Fruit fly (Drosophila melanogaster) whole organism, embryonic: ENCODE measurements around the gene IntS14.

Source experiments
- ATbp ChIP-seq: fragments of 200-800 bp; sonication (Bioruptor generic); optimal IDR thresholded peaks from 2 replicates; lab custom pipeline; 2017; ENCODE audit warnings: missing biosample characterization, mild to moderate bottlenecking, missing genetic modification characterization, missing genetic modification reagents
- Asciz ChIP-seq: fragments of 200-800 bp; sonication (Bioruptor generic); optimal IDR thresholded peaks from 2 replicates; lab custom pipeline; 2017; ENCODE audit warnings: missing biosample characterization, mild to moderate bottlenecking, missing genetic modification characterization, missing genetic modification reagents
- CG10543 ChIP-seq: fragments of 200-800 bp; sonication (Bioruptor generic); optimal IDR thresholded peaks from 3 replicates; lab custom pipeline; 2017; ENCODE audit warnings: missing biosample characterization, mild to moderate bottlenecking, missing genetic modification characterization, moderate library complexity
- CG13894 ChIP-seq: fragments of 200-800 bp; sonication (Bioruptor generic); optimal IDR thresholded peaks from 3 replicates; lab custom pipeline; 2018; ENCODE audit warnings: missing biosample characterization, mild to moderate bottlenecking, missing genetic modification characterization, moderate library complexity
- CG14710 ChIP-seq: fragments of 200-800 bp; sonication (Bioruptor generic); optimal IDR thresholded peaks from 3 replicates; lab custom pipeline; 2019; ENCODE audit warnings: missing biosample characterization, mild to moderate bottlenecking, missing genetic modification characterization, moderate library complexity
- CG15696 ChIP-seq: fragments of 200-800 bp; sonication (Bioruptor generic); optimal IDR thresholded peaks from 2 replicates; lab custom pipeline; 2019; ENCODE audit warnings: missing biosample characterization, mild to moderate bottlenecking, missing genetic modification characterization, moderate library complexity
- CG1602 ChIP-seq: fragments of 200-800 bp; sonication (Bioruptor generic); optimal IDR thresholded peaks from 3 replicates; lab custom pipeline; 2016; ENCODE audit warnings: missing biosample characterization, missing genetic modification characterization
- CG17359 ChIP-seq: fragments of 200-800 bp; sonication (Bioruptor generic); optimal IDR thresholded peaks from 3 replicates; lab custom pipeline; 2018; ENCODE audit warnings: missing biosample characterization, mild to moderate bottlenecking, missing genetic modification characterization, moderate library complexity
- CG17829 ChIP-seq: fragments of 200-800 bp; optimal IDR thresholded peaks from 2 replicates; lab custom pipeline; 2019; ENCODE audit warnings: missing biosample characterization, mild to moderate bottlenecking, missing genetic modification characterization, moderate library complexity
- CG18262 ChIP-seq: fragments of 200-800 bp; optimal IDR thresholded peaks from 3 replicates; lab custom pipeline; 2019; ENCODE audit warnings: missing biosample characterization, mild to moderate bottlenecking, missing genetic modification characterization, moderate library complexity
- CG18619 ChIP-seq: fragments of 200-800 bp; sonication (Bioruptor generic); optimal IDR thresholded peaks from 3 replicates; lab custom pipeline; 2017; ENCODE audit warnings: missing biosample characterization, mild to moderate bottlenecking, missing genetic modification characterization
- CG2712 ChIP-seq: fragments of 200-800 bp; optimal IDR thresholded peaks from 3 replicates; lab custom pipeline; 2019; ENCODE audit warnings: missing biosample characterization, mild to moderate bottlenecking, missing genetic modification characterization, moderate library complexity
- CG32772 ChIP-seq: fragments of 200-800 bp; sonication (Bioruptor generic); IDR thresholded peaks from 2 replicates; pipeline ENCODE4 v1.3.6; 2022; ENCODE audit warnings: missing biosample characterization, missing genetic modification characterization
- CG34224 ChIP-seq: fragments of 200-800 bp; sonication (Bioruptor generic); IDR thresholded peaks from 3 replicates; pipeline ENCODE4 v1.3.6; 2022; ENCODE audit warnings: missing biosample characterization, missing genetic modification characterization; ENCODE audit not compliant: partially characterized antibody
- CG34376 ChIP-seq: fragments of 200-800 bp; sonication (Bioruptor generic); optimal IDR thresholded peaks from 2 replicates; lab custom pipeline; 2018; ENCODE audit warnings: missing biosample characterization, mild to moderate bottlenecking, missing genetic modification characterization
- CG4424 ChIP-seq: fragments of 200-800 bp; sonication (Bioruptor generic); optimal IDR thresholded peaks from 3 replicates; lab custom pipeline; 2016; ENCODE audit warnings: missing biosample characterization, missing genetic modification characterization
- CG7745 ChIP-seq: fragments of 200-800 bp; sonication (Bioruptor generic); optimal IDR thresholded peaks from 2 replicates; lab custom pipeline; 2018; ENCODE audit warnings: missing biosample characterization, mild to moderate bottlenecking, missing genetic modification characterization, moderate library complexity
- CG7839 ChIP-seq: fragments of 200-800 bp; sonication (Bioruptor generic); optimal IDR thresholded peaks from 3 replicates; lab custom pipeline; 2018; ENCODE audit warnings: missing biosample characterization, mild to moderate bottlenecking, missing genetic modification characterization, moderate library complexity
- CG9727 ChIP-seq: fragments of 200-800 bp; sonication (Bioruptor generic); optimal IDR thresholded peaks from 3 replicates; lab custom pipeline; 2017; ENCODE audit warnings: missing biosample characterization, mild to moderate bottlenecking, missing genetic modification characterization
- CoRest ChIP-seq: fragments of 200-800 bp; sonication (Bioruptor generic); optimal IDR thresholded peaks from 3 replicates; lab custom pipeline; 2018; ENCODE audit warnings: missing biosample characterization, mild to moderate bottlenecking, missing genetic modification characterization, moderate library complexity
- H15 ChIP-seq: fragments of 200-800 bp; sonication (Bioruptor generic); IDR thresholded peaks from 3 replicates; pipeline ENCODE4 v1.3.6; 2022; ENCODE audit warnings: missing biosample characterization, missing genetic modification characterization
- Max ChIP-seq: fragments of 200-800 bp; sonication (Bioruptor generic); optimal IDR thresholded peaks from 2 replicates; lab custom pipeline; 2016; ENCODE audit warnings: missing biosample characterization, mild to moderate bottlenecking, missing genetic modification characterization
- Med ChIP-seq: fragments of 200-800 bp; sonication (Bioruptor generic); peaks from one replicate; lab custom pipeline; 2016; ENCODE audit warnings: missing biosample characterization, missing genetic modification characterization, mild to moderate bottlenecking, inconsistent platforms, moderate library complexity
- Meics ChIP-seq: fragments of 200-800 bp; sonication (Bioruptor generic); optimal IDR thresholded peaks from 2 replicates; lab custom pipeline; 2017; ENCODE audit warnings: missing biosample characterization, mild to moderate bottlenecking, missing genetic modification characterization
- Mes4 ChIP-seq: fragments of 200-800 bp; sonication (Bioruptor generic); optimal IDR thresholded peaks from 2 replicates; lab custom pipeline; 2016; ENCODE audit warnings: missing biosample characterization, missing genetic modification characterization
- Opbp ChIP-seq: fragments of 200-800 bp; sonication (Bioruptor generic); IDR thresholded peaks from 3 replicates; pipeline ENCODE4 v1.3.6; 2022; ENCODE audit warnings: missing biosample characterization, missing genetic modification characterization; ENCODE audit not compliant: partially characterized antibody
- Scr ChIP-seq: fragments of 200-800 bp; sonication (Bioruptor generic); IDR thresholded peaks from 2 replicates; pipeline ENCODE4 v1.3.6; 2022; ENCODE audit warnings: missing biosample characterization, missing genetic modification characterization; ENCODE audit not compliant: partially characterized antibody
- Sox100B ChIP-seq: fragments of 200-800 bp; sonication (Bioruptor generic); optimal IDR thresholded peaks from 3 replicates; lab custom pipeline; 2018; ENCODE audit warnings: missing biosample characterization, mild to moderate bottlenecking, missing genetic modification characterization
- Spps ChIP-seq: fragments of 200-800 bp; sonication (Bioruptor generic); optimal IDR thresholded peaks from 2 replicates; lab custom pipeline; 2018; ENCODE audit warnings: missing biosample characterization, mild to moderate bottlenecking, missing genetic modification characterization
- YL-1 ChIP-seq: fragments of 200-800 bp; sonication (Bioruptor generic); optimal IDR thresholded peaks from 3 replicates; lab custom pipeline; 2017; ENCODE audit warnings: missing biosample characterization, mild to moderate bottlenecking, missing genetic modification characterization
- ara ChIP-seq: fragments of 200-800 bp; sonication (Bioruptor generic); IDR thresholded peaks from 2 replicates; pipeline ENCODE4 v1.3.6; 2022; ENCODE audit warnings: missing biosample characterization, missing genetic modification characterization
- btn ChIP-seq: fragments of 200-800 bp; sonication (Bioruptor generic); optimal IDR thresholded peaks from 2 replicates; lab custom pipeline; 2016; ENCODE audit warnings: missing biosample characterization, missing genetic modification characterization
- ewg ChIP-seq: fragments of 200-800 bp; sonication (Bioruptor generic); optimal IDR thresholded peaks from 3 replicates; lab custom pipeline; 2017; ENCODE audit warnings: mild to moderate bottlenecking, missing biosample characterization, missing genetic modification reagents, missing genetic modification characterization
- fd96Cb ChIP-seq: fragments of 200-800 bp; sonication (Bioruptor generic); optimal IDR thresholded peaks from 2 replicates; lab custom pipeline; 2018; ENCODE audit warnings: missing biosample characterization, mild to moderate bottlenecking, missing genetic modification characterization, moderate library complexity
- fru ChIP-seq: fragments of >200 bp; optimal IDR thresholded peaks from 2 replicates; lab custom pipeline; 2017
- ftz-f1 ChIP-seq: fragments of 200-800 bp; sonication (Bioruptor generic); optimal IDR thresholded peaks from 2 replicates; lab custom pipeline; 2016; ENCODE audit warnings: missing biosample characterization, missing genetic modification characterization
- fu2 ChIP-seq: fragments of 200-800 bp; sonication (Bioruptor generic); optimal IDR thresholded peaks from 2 replicates; lab custom pipeline; 2016; ENCODE audit warnings: missing biosample characterization, missing genetic modification characterization
- gcm ChIP-seq: fragments of 200-800 bp; sonication (Bioruptor generic); optimal IDR thresholded peaks from 2 replicates; lab custom pipeline; 2019; ENCODE audit warnings: missing biosample characterization, mild to moderate bottlenecking, missing genetic modification characterization, moderate library complexity
- grn ChIP-seq: fragments of 200-800 bp; sonication (Bioruptor generic); optimal IDR thresholded peaks from 3 replicates; lab custom pipeline; 2017; ENCODE audit warnings: missing biosample characterization, missing genetic modification characterization
- kni ChIP-seq: fragments of 200-800 bp; sonication (Bioruptor generic); optimal IDR thresholded peaks from 3 replicates; lab custom pipeline; 2017; ENCODE audit warnings: mild to moderate bottlenecking, missing biosample characterization, missing genetic modification reagents, missing genetic modification characterization
- lab ChIP-seq: fragments of 200-800 bp; sonication (Bioruptor generic); optimal IDR thresholded peaks from 3 replicates; lab custom pipeline; 2017; ENCODE audit warnings: missing biosample characterization, missing genetic modification characterization, mild to moderate bottlenecking, moderate library complexity, missing genetic modification reagents
- nerfin-2 ChIP-seq: fragments of 200-800 bp; sonication (Bioruptor generic); IDR thresholded peaks from 2 replicates; pipeline ENCODE4 v1.3.6; 2022; ENCODE audit warnings: missing biosample characterization, missing genetic modification characterization; ENCODE audit not compliant: partially characterized antibody
- nmo ChIP-seq: fragments of 200-800 bp; sonication (Bioruptor generic); optimal IDR thresholded peaks from 2 replicates; lab custom pipeline; 2018; ENCODE audit warnings: missing biosample characterization, mild to moderate bottlenecking, missing genetic modification characterization, moderate library complexity
- onecut ChIP-seq: fragments of 200-800 bp; sonication (Bioruptor generic); IDR thresholded peaks from 2 replicates; pipeline ENCODE4 v1.3.6; 2022; ENCODE audit warnings: missing biosample characterization, missing genetic modification characterization
- org-1 ChIP-seq: fragments of 200-800 bp; sonication (Bioruptor generic); optimal IDR thresholded peaks from 2 replicates; lab custom pipeline; 2017; ENCODE audit warnings: missing biosample characterization, missing genetic modification characterization
- pita ChIP-seq: fragments of 200-800 bp; sonication (Bioruptor generic); optimal IDR thresholded peaks from 2 replicates; lab custom pipeline; 2017; ENCODE audit warnings: missing biosample characterization, mild to moderate bottlenecking, missing genetic modification characterization
- salm ChIP-seq: fragments of 200-800 bp; sonication (Bioruptor generic); optimal IDR thresholded peaks from 2 replicates; lab custom pipeline; 2018; ENCODE audit warnings: missing biosample characterization, mild to moderate bottlenecking, missing genetic modification characterization
- zfh1 ChIP-seq: fragments of 200-800 bp; sonication (Bioruptor generic); IDR thresholded peaks from 3 replicates; pipeline ENCODE4 v1.3.6; 2022; ENCODE audit warnings: missing biosample characterization, missing genetic modification characterization

The IntS14 gene

dm6 chr2L:1123078-1123818 is 41.0 kb upstream of the IntS14 start (continued):
- peak; percentile 5 for TF ChIP-seq YL-1 (GFP tag; lab: Kevin White, UChicago)
- TF ChIP-seq lab (GFP tag; lab: Kevin White, UChicago), result peak; percentile 63
- TF ChIP-seq ara, result peak; percentile 59; the same call in 1 of the 2 replicates
- peak; percentile 48 for TF ChIP-seq Spps (tag; lab: Kevin White, UChicago)
- TF ChIP-seq Max (GFP tag; lab: Kevin White, UChicago), result peak; percentile 47
- peak; percentile 50 for TF ChIP-seq salm
- TF ChIP-seq nmo, result peak; percentile 32
- TF ChIP-seq fu2 (GFP tag; lab: Kevin White, UChicago), result no peak
- TF ChIP-seq fd96Cb (tag; lab: Kevin White, UChicago), result peak; percentile 29
- TF ChIP-seq Mes4 (GFP tag; lab: Kevin White, UChicago), result no peak
- TF ChIP-seq CG17359, result peak; percentile 74
- TF ChIP-seq CG9727 (GFP tag; lab: Kevin White, UChicago), result peak; percentile 74
- TF ChIP-seq CG4424 (GFP tag; lab: Kevin White, UChicago), result peak; percentile 11
- peak; percentile 48 for TF ChIP-seq kni (GFP tag; lab: Kevin White, UChicago)
- peak; percentile 57 for TF ChIP-seq Sox100B (GFP tag; lab: Kevin White, UChicago)
- peak; percentile 75 for TF ChIP-seq Asciz (GFP tag; lab: Kevin White, UChicago)
- peak; percentile 83 for TF ChIP-seq CG15696 (tag; lab: Kevin White, UChicago)
- no peak for TF ChIP-seq btn
- peak; percentile 46; the same call in 1 of the 3 replicates for TF ChIP-seq zfh1
- TF ChIP-seq Meics, result no peak
- no peak for TF ChIP-seq CG32772 (GFP tag; lab: Robert Waterston, UW)
- no peak for TF ChIP-seq ftz-f1 (GFP tag; lab: Kevin White, UChicago)
- TF ChIP-seq CG1602, result peak; percentile 44
- TF ChIP-seq CG2712 (tag; lab: Kevin White, UChicago), result peak; percentile 56
- TF ChIP-seq CG34224, result no peak
- TF ChIP-seq CoRest, result peak; percentile 34
- TF ChIP-seq org-1 (GFP tag; lab: Kevin White, UChicago), result peak; percentile 55
- no peak for TF ChIP-seq nerfin-2 (GFP tag; lab: Robert Waterston, UW)
- TF ChIP-seq pita (GFP tag; lab: Kevin White, UChicago), result no peak
- no peak for TF ChIP-seq Opbp
- TF ChIP-seq CG34376 (GFP tag; lab: Kevin White, UChicago), result no peak
- peak; percentile 46 for TF ChIP-seq CG10543 (GFP tag; lab: Kevin White, UChicago)
- no peak for TF ChIP-seq Scr
- peak; percentile 37 for TF ChIP-seq CG7839 (tag; lab: Kevin White, UChicago)
- TF ChIP-seq grn, result peak; percentile 51
- TF ChIP-seq CG18262, result peak; percentile 68
- TF ChIP-seq onecut (GFP tag; lab: Robert Waterston, UW), result no peak
- TF ChIP-seq fru (lab: Kevin White, UChicago), result no peak
- peak; percentile 72 for TF ChIP-seq CG14710
- TF ChIP-seq CG18619 (GFP tag; lab: Kevin White, UChicago), result peak; percentile 20
- TF ChIP-seq CG17829 (tag; lab: Kevin White, UChicago), result peak; percentile 14
- TF ChIP-seq Med (GFP tag; lab: Kevin White, UChicago), result peak; percentile 80
- TF ChIP-seq ewg (GFP tag; lab: Kevin White, UChicago), result peak; percentile 24
- TF ChIP-seq CG7745 (tag; lab: Kevin White, UChicago), result peak; percentile 74
- peak; percentile 55 for TF ChIP-seq gcm (GFP tag; lab: Kevin White, UChicago)
- TF ChIP-seq H15 (GFP tag; lab: Robert Waterston, UW), result no peak
- peak; percentile 34 for TF ChIP-seq CG13894 (tag; lab: Kevin White, UChicago)
- TF ChIP-seq ATbp, result peak; percentile 86
